Worm (Caenorhabditis elegans) whole organism, late embryonic: ENCODE measurements around the gene K08E4.3.

Source experiments
- C38D4.7 ChIP-seq: fragments of 200-800 bp; sonication (Bioruptor generic); optimal IDR thresholded peaks from 2 replicates; lab custom pipeline; 2018; ENCODE audit warnings: mild to moderate bottlenecking, missing genetic modification characterization, moderate library complexity, missing compliant biosample characterization
- F13H6.1 ChIP-seq: sonication (generic microtip); optimal IDR thresholded peaks from 2 replicates; lab custom pipeline; 2016; ENCODE audit warnings: missing genetic modification characterization, missing compliant biosample characterization
- T23F11.4 ChIP-seq: fragments of 200-800 bp; sonication (Bioruptor generic); optimal IDR thresholded peaks from 2 replicates; lab custom pipeline; 2018; ENCODE audit warnings: mild to moderate bottlenecking, missing genetic modification characterization, missing compliant biosample characterization
- Y22D7AL.16 ChIP-seq: sonication (generic microtip); optimal IDR thresholded peaks from 2 replicates; lab custom pipeline; 2016; ENCODE audit warnings: missing genetic modification characterization, missing compliant biosample characterization
- ceh-18 ChIP-seq: sonication (generic microtip); optimal IDR thresholded peaks from 2 replicates; lab custom pipeline; 2016; ENCODE audit warnings: missing genetic modification characterization, missing compliant biosample characterization
- ceh-2 ChIP-seq: sonication (generic microtip); optimal IDR thresholded peaks from 2 replicates; lab custom pipeline; 2016; ENCODE audit warnings: missing genotype, missing genetic modification characterization, missing compliant biosample characterization
- ceh-22 ChIP-seq: sonication (generic microtip); optimal IDR thresholded peaks from 2 replicates; lab custom pipeline; 2017; ENCODE audit warnings: missing biosample characterization, missing genetic modification characterization
- ceh-24 ChIP-seq: sonication (generic microtip); optimal IDR thresholded peaks from 2 replicates; lab custom pipeline; 2016; ENCODE audit warnings: mild to moderate bottlenecking, missing genetic modification characterization, missing compliant biosample characterization
- ceh-30 ChIP-seq: fragments of 150-350 bp; optimal IDR thresholded peaks from 2 replicates; lab custom pipeline; 2014; ENCODE audit warnings: missing biosample characterization, missing genetic modification characterization
- ceh-34 ChIP-seq: sonication (generic microtip); optimal IDR thresholded peaks from 2 replicates; lab custom pipeline; 2016; ENCODE audit warnings: mild to moderate bottlenecking, missing genetic modification characterization, missing compliant biosample characterization
- ceh-45 ChIP-seq: fragments of 200-800 bp; sonication (Bioruptor generic); IDR thresholded peaks from 2 replicates; pipeline ENCODE4 v1.3.6; 2022; ENCODE audit warnings: missing genetic modification reagents, missing genetic modification characterization, missing compliant biosample characterization
- ceh-48 ChIP-seq: sonication (generic microtip); optimal IDR thresholded peaks from 2 replicates; lab custom pipeline; 2016; ENCODE audit warnings: missing genetic modification characterization, inconsistent platforms, missing compliant biosample characterization
- ceh-6 ChIP-seq: fragments of 200-800 bp; sonication (Bioruptor generic); optimal IDR thresholded peaks from 2 replicates; lab custom pipeline; 2018; ENCODE audit warnings: mild to moderate bottlenecking, missing genetic modification characterization, missing compliant biosample characterization
- dve-1 ChIP-seq: sonication (generic microtip); optimal IDR thresholded peaks from 2 replicates; lab custom pipeline; 2017; ENCODE audit warnings: antibody characterized with exemption, mild to moderate bottlenecking, missing genetic modification characterization, missing compliant biosample characterization
- eyg-1 ChIP-seq: sonication (generic microtip); optimal IDR thresholded peaks from 2 replicates; lab custom pipeline; 2016; ENCODE audit warnings: missing genotype, missing genetic modification characterization, missing compliant biosample characterization
- fkh-6 ChIP-seq: sonication (generic microtip); optimal IDR thresholded peaks from 2 replicates; lab custom pipeline; 2016; ENCODE audit warnings: missing genetic modification characterization, missing compliant biosample characterization
- gmeb-2 ChIP-seq: sonication (generic microtip); optimal IDR thresholded peaks from 2 replicates; lab custom pipeline; 2016; ENCODE audit warnings: missing genetic modification characterization, inconsistent platforms, missing compliant biosample characterization
- hlh-13 ChIP-seq: fragments of 200-800 bp; sonication (Bioruptor generic); optimal IDR thresholded peaks from 2 replicates; lab custom pipeline; 2018; ENCODE audit warnings: mild to moderate bottlenecking, missing genetic modification characterization, missing compliant biosample characterization
- hlh-6 ChIP-seq: sonication (generic microtip); optimal IDR thresholded peaks from 2 replicates; lab custom pipeline; 2016; ENCODE audit warnings: missing genotype, missing genetic modification characterization, missing compliant biosample characterization
- lin-11 ChIP-seq: fragments of 200-800 bp; sonication (Bioruptor generic); optimal IDR thresholded peaks from 2 replicates; lab custom pipeline; 2018; ENCODE audit warnings: mild to moderate bottlenecking, missing genetic modification characterization, missing compliant biosample characterization
- mec-3 ChIP-seq: sonication (generic microtip); optimal IDR thresholded peaks from 2 replicates; lab custom pipeline; 2016; ENCODE audit warnings: borderline replicate concordance, missing genetic modification characterization, missing compliant biosample characterization
- nfya-1 ChIP-seq: sonication (generic microtip); optimal IDR thresholded peaks from 2 replicates; lab custom pipeline; 2017; ENCODE audit warnings: missing genetic modification characterization, mild to moderate bottlenecking, missing compliant biosample characterization, antibody characterized with exemption, moderate library complexity
- odd-2 ChIP-seq: sonication (generic microtip); optimal IDR thresholded peaks from 2 replicates; lab custom pipeline; 2017; ENCODE audit warnings: antibody characterized with exemption, mild to moderate bottlenecking, missing genetic modification characterization, missing compliant biosample characterization
- pat-9 ChIP-seq: fragments of 200-800 bp; sonication (Bioruptor generic); optimal IDR thresholded peaks from 2 replicates; lab custom pipeline; 2018; ENCODE audit warnings: mild to moderate bottlenecking, missing genetic modification characterization, moderate library complexity, missing compliant biosample characterization
- pax-1 ChIP-seq: fragments of 150-350 bp; optimal IDR thresholded peaks from 2 replicates; lab custom pipeline; 2014; ENCODE audit warnings: missing biosample characterization, missing genetic modification characterization
- pha-2 ChIP-seq: sonication (generic microtip); optimal IDR thresholded peaks from 2 replicates; lab custom pipeline; 2017; ENCODE audit warnings: mild to moderate bottlenecking, missing genetic modification characterization, missing compliant biosample characterization
- pha-4 ChIP-seq: fragments of 150-350 bp; optimal IDR thresholded peaks from 2 replicates; lab custom pipeline; 2018; ENCODE audit warnings: missing biosample characterization, missing genetic modification reagents, missing genetic modification characterization
- pqm-1 ChIP-seq: sonication (generic microtip); optimal IDR thresholded peaks from 2 replicates; lab custom pipeline; 2016; ENCODE audit warnings: missing genetic modification characterization, missing compliant biosample characterization
- ref-2 ChIP-seq: sonication (generic microtip); optimal IDR thresholded peaks from 2 replicates; lab custom pipeline; 2016; ENCODE audit warnings: missing genetic modification characterization, missing compliant biosample characterization
- rnt-1 ChIP-seq: sonication (generic microtip); optimal IDR thresholded peaks from 2 replicates; lab custom pipeline; 2016; ENCODE audit warnings: missing genetic modification characterization, missing compliant biosample characterization
- sox-2 ChIP-seq: fragments of 200-800 bp; sonication (Bioruptor generic); IDR thresholded peaks from 2 replicates; pipeline ENCODE4 v1.3.6; 2022; ENCODE audit warnings: missing genetic modification reagents, missing genetic modification characterization, missing compliant biosample characterization
- sox-4 ChIP-seq: sonication (generic microtip); optimal IDR thresholded peaks from 2 replicates; lab custom pipeline; 2017; ENCODE audit warnings: mild to moderate bottlenecking, missing genetic modification characterization, inconsistent platforms, missing compliant biosample characterization
- syd-9 ChIP-seq: sonication (generic microtip); optimal IDR thresholded peaks from 2 replicates; lab custom pipeline; 2016; ENCODE audit warnings: mild to moderate bottlenecking, missing genetic modification characterization, moderate library complexity, missing compliant biosample characterization
- ttx-3 ChIP-seq: sonication (generic microtip); optimal IDR thresholded peaks from 2 replicates; lab custom pipeline; 2016; ENCODE audit warnings: missing genetic modification reagents, missing genetic modification characterization, missing compliant biosample characterization
- unc-3 ChIP-seq, 2 experiments: fragments of 200-800 bp in 1 of 2; sonication (Bioruptor generic) in 1 of 2; sonication (generic microtip) in 1 of 2; conservative IDR thresholded peaks in 1 of 2; optimal IDR thresholded peaks in 1 of 2; 2 replicates each; pipeline versions ENCODE4 v1.3.6 to Lab custom; 2016 to 2022; ENCODE audit warnings: missing compliant biosample characterization in 2 of 2, missing genetic modification characterization in 2 of 2, missing genetic modification reagents in 1 of 2
- unc-42 ChIP-seq: sonication (generic microtip); optimal IDR thresholded peaks from 2 replicates; lab custom pipeline; 2016; ENCODE audit warnings: missing genotype, missing genetic modification characterization, missing compliant biosample characterization
- ztf-16 ChIP-seq: sonication (generic microtip); optimal IDR thresholded peaks from 2 replicates; lab custom pipeline; 2017; ENCODE audit warnings: missing genetic modification characterization, missing compliant biosample characterization

K08E4.3 gene

DNA sequence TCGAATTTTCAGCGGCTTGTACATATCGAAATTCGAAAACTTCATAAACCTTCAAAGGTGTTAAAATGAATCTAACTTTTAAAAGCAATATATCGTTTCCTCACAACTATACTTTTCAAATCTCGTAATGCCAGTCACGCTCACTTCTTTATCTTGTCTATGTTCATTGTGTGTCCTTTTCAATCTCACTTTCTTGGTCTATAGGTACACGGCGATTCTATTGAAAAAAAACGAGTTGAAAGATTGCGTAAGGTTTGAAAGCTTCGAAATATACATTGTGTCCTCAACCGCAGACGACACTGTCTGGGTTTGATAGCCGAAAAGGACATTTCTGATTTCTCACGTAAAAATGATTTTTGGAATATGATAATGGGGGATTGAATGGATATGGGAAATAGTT lies 38.6 kb upstream of the K08E4.3 start:
- TF ChIP-seq ref-2 (tag; lab: Kevin White, UChicago), result no peak
- TF ChIP-seq Y22D7AL.16 (tag; lab: Kevin White, UChicago), result no peak
- no peak for TF ChIP-seq ceh-48 (tag; lab: Kevin White, UChicago)
- no peak for TF ChIP-seq pha-4 (tag; lab: Kevin White, UChicago)
- TF ChIP-seq F13H6.1 (tag; lab: Kevin White, UChicago), result no peak
- TF ChIP-seq ceh-22 (tag; lab: Kevin White, UChicago), result no peak
- TF ChIP-seq pqm-1 (tag; lab: Kevin White, UChicago), result no peak
- TF ChIP-seq ceh-34 (tag; lab: Kevin White, UChicago), result no peak
- TF ChIP-seq mec-3 (tag; lab: Kevin White, UChicago), result no peak
- no peak for TF ChIP-seq ztf-16
- no peak for TF ChIP-seq gmeb-2 (tag; lab: Kevin White, UChicago)
- no peak for TF ChIP-seq unc-42
- TF ChIP-seq odd-2 (tag; lab: Kevin White, UChicago), result no peak
- no peak for TF ChIP-seq sox-2 (GFP tag; lab: Robert Waterston, UW)

DNA sequence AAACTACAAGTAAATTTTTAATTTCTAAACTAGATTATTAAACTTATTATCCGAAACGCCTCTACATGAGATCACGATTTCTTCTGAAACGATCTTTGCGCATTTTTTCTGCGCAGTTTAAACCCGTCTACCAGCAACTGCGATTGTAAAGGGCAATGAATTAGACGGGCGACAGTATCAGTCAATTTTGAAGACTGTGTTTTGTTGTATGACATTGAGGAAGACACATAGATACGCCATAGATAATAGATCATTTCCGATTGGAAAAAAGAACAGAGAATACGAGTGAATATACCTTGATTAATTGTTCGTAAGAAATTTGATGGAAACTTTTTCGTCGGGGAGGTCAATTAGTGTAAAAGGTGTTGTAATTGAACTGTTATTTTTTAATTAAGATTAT lies 36.2 kb upstream of the K08E4.3 start:
- TF ChIP-seq odd-2 (tag; lab: Kevin White, UChicago) (no peak), eyg-1 (tag; lab: Kevin White, UChicago) (no peak), dve-1 (tag; lab: Kevin White, UChicago) (no peak), ceh-24 (tag; lab: Kevin White, UChicago) (no peak), T23F11.4 (GFP tag; lab: Kevin White, UChicago) (no peak), pha-2 (tag; lab: Kevin White, UChicago) (no peak), unc-42 (no peak), mec-3 (tag; lab: Kevin White, UChicago) (no peak), ref-2 (tag; lab: Kevin White, UChicago) (no peak), ceh-2 (no peak), ceh-30 (tag; lab: Kevin White, UChicago) (no peak), fkh-6 (tag; lab: Kevin White, UChicago) (no peak), nfya-1 (tag; lab: Kevin White, UChicago) (no peak), lin-11 (tag; lab: Kevin White, UChicago) (no peak), ceh-45 (no peak), rnt-1 (tag; lab: Kevin White, UChicago) (no peak)

DNA sequence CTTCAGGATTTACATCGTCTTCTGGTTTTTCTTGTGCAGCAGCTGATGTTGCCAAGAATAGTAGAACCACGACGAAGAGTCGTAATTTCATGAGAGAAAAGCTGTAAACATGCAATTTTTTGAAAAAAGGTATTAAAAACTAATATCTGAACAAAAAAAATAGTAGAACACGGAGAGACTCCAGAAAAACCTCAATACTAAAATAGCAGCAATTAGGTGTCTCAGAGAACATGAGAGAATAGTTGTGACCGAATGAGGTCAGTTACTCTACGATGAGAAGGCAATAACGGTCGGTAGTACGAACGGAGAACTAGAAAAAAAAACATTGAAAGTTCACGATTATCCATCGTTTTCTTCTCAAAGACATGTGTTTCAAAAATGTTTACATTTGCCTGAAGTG lies 28.5 kb upstream of the K08E4.3 start, which contains the start of gene tgn-38:
tgn-38 (minus strand) TSS at position 101 of the 400 bp plus-strand sequence.
- TF ChIP-seq ceh-6 (GFP tag; lab: Kevin White, UChicago) (no peak), sox-2 (GFP tag; lab: Robert Waterston, UW) (no peak), ceh-30 (tag; lab: Kevin White, UChicago) (no peak), hlh-6 (tag; lab: Kevin White, UChicago) (no peak), ttx-3 (tag; lab: Kevin White, UChicago) (no peak), pax-1 (tag; lab: Kevin White, UChicago) (no peak), C38D4.7 (GFP tag; lab: Kevin White, UChicago) (no peak), gmeb-2 (tag; lab: Kevin White, UChicago) (no peak), Y22D7AL.16 (tag; lab: Kevin White, UChicago) (no peak), syd-9 (tag; lab: Kevin White, UChicago) (no peak), hlh-13 (GFP tag; lab: Kevin White, UChicago) (no peak), sox-4 (no peak), ceh-24 (tag; lab: Kevin White, UChicago) (no peak), ceh-18 (tag; lab: Kevin White, UChicago) (no peak), odd-2 (tag; lab: Kevin White, UChicago) (no peak), rnt-1 (tag; lab: Kevin White, UChicago) (no peak)

DNA sequence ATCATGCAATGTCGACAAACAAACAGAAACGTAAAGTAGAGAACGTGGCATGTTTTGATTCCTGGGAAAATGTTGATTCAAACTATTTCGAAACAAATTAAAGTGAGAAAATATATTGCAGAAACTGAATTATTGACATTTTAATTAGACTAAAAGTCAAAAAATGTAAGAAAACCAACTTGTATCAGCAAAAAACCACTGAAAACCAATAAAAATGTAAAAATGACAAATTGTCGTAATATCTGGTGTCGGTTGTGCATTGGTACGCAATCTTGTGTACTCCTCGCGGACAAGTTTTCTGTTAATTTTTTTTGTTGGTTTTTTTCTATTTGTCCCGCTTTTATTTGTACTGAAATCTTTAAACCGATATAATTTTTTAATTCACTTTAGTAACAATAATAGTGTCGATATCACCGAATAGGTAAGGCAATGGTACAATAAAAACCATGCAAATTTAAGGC lies 27.8 kb upstream of the K08E4.3 start, which contains the start of gene T12G3.11:
T12G3.11 (minus strand) TSS at position 51 of the 461 bp plus-strand sequence.
- TF ChIP-seq pat-9 (no peak), pax-1 (tag; lab: Kevin White, UChicago) (no peak), unc-3 (GFP tag; conservative IDR thresholded peaks at IDR 0.05; lab: Robert Waterston, UW) (no peak), unc-3 (tag; optimal IDR thresholded peaks at IDR 0.05; lab: Kevin White, UChicago) (no peak)
